Fruit fly (Drosophila melanogaster) S2 (cell line): Measurements from ENCODE around the gene Polr2B.

Source experiments
- CG8478 ChIP-seq: fragments of >200 bp; optimal IDR thresholded peaks from 2 replicates; lab custom pipeline; 2018
- CTCF ChIP-seq, 2 experiments: fragments of >200 bp; optimal IDR thresholded peaks; 2 replicates each; lab custom pipeline; 2018

The Polr2B gene

DNA sequence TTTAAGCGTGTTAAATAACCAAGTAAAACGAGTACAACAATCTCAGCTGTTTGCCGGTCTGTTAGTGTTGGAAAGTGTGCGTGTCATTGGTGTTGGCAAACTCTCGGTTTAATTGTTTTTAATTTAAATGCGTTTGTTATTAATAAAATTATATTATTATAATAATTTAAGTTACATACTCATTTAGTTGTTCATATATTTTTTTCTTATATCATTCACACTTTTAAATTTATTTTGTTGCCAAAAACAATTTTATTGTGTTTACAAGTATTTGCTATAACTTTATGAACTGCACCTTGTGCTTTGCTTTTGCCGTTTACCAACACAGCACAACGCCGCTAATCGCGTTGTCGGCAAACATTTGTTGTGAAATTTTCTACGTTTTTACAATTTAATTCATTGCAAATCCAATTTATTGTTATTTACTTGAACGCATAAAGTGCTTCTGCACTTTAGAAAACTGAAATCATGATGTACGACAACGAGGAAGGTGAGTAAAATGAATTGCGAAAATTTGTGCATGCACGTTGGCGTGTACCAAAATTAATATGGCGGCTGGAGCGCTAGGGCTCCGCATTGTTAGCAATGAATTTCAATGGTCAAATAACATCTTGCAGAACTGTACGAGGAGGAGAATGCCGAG is at the start of gene Polr2B, which contains the start of gene 140up:
Polr2B (plus strand) TSS at position 313 of the 643 bp plus-strand sequence.
140up (minus strand) TSS at position 70 of the 643 bp plus-strand sequence.
- TF ChIP-seq CG8478 (lab: Kevin White, UChicago), result no peak

DNA sequence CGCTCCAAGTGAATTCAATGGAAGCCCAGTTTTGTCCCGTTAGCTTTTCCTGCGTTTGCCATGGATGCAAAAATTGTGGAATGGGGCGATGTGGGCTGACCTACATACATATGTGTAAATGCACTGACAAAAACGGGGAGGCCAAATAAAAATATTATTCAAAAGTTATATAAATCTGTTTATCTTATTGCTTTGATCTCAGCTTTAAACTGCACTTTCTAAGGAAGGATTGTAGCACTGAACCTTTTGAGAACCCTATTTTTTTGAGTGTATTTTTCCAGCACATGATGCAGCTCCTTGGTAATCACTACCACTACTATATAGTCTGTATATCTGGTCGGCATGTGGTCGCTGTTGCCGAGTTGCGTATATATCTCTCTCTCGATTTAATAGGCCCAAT is 48.6 kb upstream of the Polr2B start:
- TF ChIP-seq CTCF (optimal IDR thresholded peaks at IDR 0.05; lab: Kevin White, UChicago) (no peak), CG8478 (lab: Kevin White, UChicago) (no peak)

DNA sequence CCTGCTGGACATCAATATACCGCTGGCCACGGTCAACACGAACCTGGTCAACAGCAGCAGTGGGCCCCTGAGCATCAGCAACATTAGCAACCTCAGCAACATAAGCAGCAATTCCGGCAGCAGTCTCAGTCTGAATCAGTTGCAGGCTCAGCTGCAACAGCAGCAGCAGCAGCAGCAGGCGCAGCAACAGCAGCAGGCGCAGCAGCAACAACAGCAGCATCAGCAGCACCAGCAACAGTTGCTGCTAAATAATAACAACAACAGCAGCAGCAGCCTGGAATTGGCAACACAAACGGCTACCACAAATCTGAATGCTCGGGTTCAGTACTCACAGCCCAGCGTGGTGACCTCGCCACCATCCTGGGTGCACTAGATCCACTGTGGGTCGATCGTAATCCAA is 44.1 kb upstream of the Polr2B start:
- TF ChIP-seq CTCF (optimal IDR thresholded peaks at IDR 0.05; lab: Kevin White, UChicago), result no peak

DNA sequence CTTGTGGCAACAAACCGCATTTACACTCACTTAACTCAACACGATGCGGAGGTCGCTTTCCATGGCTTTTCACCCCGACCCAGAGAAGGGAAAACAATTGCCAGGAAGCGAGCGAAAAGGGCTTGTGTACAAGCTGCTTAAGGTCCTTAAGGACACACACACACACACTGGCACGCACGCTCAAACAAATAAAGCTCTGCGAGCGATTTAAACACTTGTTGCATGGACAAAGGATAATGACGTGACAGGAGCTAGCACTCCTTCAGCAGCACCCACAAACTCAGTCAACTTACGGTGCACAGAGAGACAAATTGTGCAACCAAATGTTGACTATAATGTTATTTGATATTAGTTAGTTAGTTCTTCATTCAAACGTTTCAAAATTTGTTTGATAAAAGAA is 40.0 kb upstream of the Polr2B start:
- TF ChIP-seq CG8478 (lab: Kevin White, UChicago), result no peak
- TF ChIP-seq CTCF (optimal IDR thresholded peaks at IDR 0.05; lab: Kevin White, UChicago), result no peak

DNA sequence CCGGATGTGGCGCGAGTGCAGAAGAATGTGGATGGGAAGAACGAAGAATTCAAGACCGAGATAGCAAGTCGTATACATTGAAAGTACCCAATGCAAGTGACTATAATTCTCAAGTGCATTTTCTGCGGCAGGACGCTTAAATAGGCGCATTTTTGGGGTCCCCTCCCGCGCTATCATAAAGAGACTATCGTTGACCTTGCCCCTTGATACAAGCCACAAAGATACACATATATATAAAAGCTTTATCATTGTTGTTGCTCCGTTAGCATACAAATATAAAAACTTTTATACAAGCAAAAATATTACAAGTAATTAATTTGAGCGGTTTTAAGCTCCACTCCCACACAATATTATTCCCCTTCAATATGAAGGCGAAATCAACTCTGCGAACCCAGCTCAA is 37.4 kb upstream of the Polr2B start:
- no peak for TF ChIP-seq CG8478 (lab: Kevin White, UChicago)
- TF ChIP-seq CTCF (optimal IDR thresholded peaks at IDR 0.05; lab: Kevin White, UChicago), result no peak

DNA sequence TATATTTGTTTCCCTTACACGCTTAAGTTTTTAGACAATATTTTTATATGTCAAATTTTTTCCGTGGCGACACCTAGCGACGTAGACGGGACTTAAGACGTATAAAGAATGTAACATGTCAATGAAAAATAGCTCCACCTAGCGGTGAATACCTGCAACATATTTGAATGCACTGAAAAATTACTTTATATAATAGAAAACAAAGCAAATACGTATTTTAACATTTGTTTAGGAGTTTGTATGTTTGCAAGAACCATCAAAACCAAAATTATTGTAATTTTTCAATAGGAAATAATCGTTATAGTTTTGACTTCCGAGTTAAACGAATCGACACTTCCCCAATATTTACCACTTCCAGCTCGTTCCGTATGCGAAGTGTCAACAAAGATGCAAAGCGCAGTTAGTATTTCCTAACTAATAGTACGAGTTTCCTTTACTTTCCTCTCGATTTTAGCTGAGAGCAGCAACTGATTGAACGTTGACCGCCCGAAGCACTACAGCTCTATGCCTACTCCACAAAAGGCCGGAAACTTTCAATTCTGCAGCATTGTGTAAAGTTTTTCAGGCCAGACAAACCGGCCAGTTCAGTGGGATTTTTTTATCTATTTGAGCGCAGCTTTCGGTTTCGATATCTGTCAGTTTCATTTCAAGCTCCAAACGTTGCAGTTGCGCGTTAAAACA is 36.6 kb upstream of the Polr2B start, which contains the start of gene Npc2b:
Npc2b (plus strand) TSS at position 631 of the 681 bp plus-strand sequence.
- no peak for TF ChIP-seq CG8478 (lab: Kevin White, UChicago)
- TF ChIP-seq CTCF (optimal IDR thresholded peaks at IDR 0.05; lab: Kevin White, UChicago), result peak; percentile 72 to 94

DNA sequence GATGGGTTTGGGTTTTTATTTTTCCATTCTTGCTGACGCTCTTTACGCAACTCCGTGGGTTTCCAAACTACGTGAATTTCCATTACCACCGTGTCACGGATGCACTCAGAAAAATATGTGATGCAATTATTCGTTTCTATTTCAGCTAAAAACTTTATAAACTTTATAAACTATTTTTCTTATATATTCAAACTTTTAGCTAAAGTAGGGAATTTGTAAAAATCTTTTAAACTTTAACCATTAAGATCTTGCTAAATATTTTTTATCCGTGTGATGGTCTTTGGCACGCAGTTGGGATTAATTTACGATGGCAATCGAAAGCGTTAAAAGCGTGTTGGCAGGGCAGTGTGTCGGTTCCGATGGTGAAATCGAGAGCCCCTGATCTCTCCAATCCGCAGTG is 30.2 kb upstream of the Polr2B start:
- no peak for TF ChIP-seq CTCF (optimal IDR thresholded peaks at IDR 0.05; lab: Kevin White, UChicago)
- no peak for TF ChIP-seq CG8478 (lab: Kevin White, UChicago)

DNA sequence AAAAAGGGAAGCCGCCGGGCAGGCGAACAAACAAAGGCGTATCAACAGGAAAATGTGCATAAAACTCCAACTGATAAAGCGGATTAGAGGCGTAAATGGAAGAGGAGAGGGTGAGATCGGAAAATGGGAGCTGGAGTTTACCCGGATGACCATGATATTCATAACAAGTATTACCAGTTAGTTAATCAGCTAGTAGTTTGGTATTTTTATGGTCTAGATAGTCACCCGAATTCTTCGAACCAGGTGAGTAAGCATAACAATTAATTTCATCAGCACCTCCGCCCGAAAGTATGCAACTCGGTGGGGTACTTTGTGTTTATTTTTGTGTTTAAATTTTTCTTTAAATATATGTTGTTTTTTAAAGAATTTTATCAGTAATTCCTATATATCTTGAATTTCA is 29.7 kb upstream of the Polr2B start:
- TF ChIP-seq CTCF (optimal IDR thresholded peaks at IDR 0.05; lab: Kevin White, UChicago), result no peak
- no peak for TF ChIP-seq CG8478 (lab: Kevin White, UChicago)

DNA sequence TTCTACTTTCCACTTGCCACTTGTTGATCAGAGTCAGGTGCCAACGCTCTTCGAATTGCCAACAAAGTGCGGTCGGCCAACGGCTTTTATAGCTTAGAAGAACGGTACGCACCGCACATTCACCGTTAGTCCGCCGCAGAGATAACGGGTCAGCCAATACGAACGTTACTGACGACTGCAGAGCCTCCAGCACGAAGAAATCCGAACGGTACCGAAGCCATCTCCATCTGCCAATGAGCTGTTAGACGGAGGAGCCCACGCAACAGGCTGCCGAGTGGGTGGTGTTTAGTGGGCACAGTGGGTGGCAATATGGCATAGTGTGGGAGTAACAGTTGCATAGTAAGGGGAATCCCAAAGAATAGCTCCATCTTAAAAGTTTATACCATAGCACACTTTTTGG is 28.8 kb upstream of the Polr2B start, which contains the start of gene CCHa1:
CCHa1 (minus strand) TSS at position 44 of the 400 bp plus-strand sequence.
- TF ChIP-seq CTCF (optimal IDR thresholded peaks at IDR 0.05; lab: Kevin White, UChicago) (no peak), CG8478 (lab: Kevin White, UChicago) (no peak)

DNA sequence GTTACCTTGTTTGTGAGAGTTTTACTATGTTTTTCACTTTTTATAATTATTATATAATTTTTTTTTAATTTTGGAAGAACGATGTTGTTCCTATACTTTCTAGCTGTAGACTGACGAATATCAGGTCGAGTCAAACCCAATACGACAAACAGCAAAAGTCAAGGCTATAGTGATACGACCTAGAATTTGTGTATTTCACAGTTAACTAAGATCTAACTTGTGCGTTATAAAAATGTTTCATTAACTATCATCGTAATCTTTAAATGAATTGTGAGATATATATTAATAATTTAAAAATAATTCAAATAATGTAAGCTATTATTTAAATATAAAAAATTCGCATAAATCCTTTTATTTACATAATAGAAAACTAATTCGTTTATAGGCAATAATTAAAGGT is 27.6 kb upstream of the Polr2B start, which contains the start of gene CG9920:
CG9920 (minus strand) TSS at position 101 of the 400 bp plus-strand sequence.
- TF ChIP-seq CG8478 (lab: Kevin White, UChicago), result no peak
- TF ChIP-seq CTCF (optimal IDR thresholded peaks at IDR 0.05; lab: Kevin White, UChicago), result no peak

DNA sequence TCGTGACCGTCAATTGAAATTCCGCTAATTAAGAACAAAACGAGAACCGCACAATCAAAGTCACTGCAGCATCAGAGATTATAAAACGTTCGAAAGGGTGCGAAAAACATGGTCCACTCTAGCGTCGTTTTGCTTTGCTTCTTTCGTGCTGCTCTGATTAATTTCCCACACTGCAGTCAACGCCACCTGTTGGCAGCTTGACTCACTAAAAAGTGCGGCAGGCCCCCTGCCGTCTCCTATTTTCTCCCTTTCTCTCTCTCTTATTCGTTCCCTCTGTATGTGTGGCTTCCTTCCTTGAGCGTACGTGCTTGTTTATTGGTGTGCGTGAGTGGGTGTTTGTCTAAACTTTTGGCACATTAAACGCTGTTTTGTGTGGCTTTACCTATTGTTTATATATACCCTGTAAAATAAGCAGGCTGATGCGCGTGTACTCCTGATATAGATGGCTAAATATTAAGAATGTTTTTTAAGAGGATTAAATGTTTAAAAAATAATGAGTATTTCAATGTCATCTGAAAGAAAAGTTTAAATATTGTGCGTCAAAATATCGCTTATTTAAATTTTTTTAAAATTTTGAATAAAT is 27.0 kb upstream of the Polr2B start:
- no peak for TF ChIP-seq CG8478 (lab: Kevin White, UChicago)
- TF ChIP-seq CTCF (optimal IDR thresholded peaks at IDR 0.05; lab: Kevin White, UChicago), result peak; percentile 74 to 79

DNA sequence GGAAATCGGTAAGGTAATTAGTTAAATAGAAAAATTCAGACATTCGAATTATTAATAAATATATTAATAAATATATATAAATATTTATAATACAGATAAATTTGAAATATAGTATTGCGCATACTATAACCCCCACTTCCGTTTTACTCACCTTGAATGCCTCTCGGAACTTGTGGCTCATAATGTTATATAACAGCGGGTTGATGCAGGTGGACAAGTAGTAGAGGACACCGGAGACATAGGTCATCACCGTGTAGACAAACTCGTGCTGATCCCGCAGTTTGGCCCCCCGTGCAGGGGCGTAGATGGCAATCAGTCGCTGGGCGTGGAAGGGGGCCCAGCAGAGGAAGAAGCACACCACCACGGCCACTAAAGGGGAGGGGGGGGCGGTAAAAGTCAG is 24.6 kb upstream of the Polr2B start:
- TF ChIP-seq CTCF (optimal IDR thresholded peaks at IDR 0.05; lab: Kevin White, UChicago), result no peak
- TF ChIP-seq CG8478 (lab: Kevin White, UChicago), result no peak

DNA sequence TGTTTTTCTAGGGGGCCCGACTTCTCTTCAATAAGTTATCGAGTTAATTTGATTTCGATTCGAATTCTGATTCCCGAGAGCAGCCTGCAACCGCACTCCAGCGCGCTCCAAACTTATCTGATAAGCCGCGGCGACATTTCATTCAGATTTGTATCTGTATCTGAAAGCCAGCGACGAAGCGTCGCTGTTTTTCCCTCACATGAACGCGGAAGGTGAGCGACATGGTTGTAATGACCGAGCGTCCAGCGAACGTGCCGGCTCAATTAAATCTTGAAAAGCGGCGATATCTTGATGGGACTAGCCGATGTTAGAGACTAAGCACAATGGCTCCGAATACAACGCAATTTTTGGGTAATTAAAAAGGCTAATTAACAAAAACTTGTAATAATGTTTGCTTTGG is 22.6 kb upstream of the Polr2B start, which contains the start of gene PK1-R:
PK1-R (minus strand) TSS at position 101 of the 400 bp plus-strand sequence.
- no peak for TF ChIP-seq CG8478 (lab: Kevin White, UChicago)
- no peak for TF ChIP-seq CTCF (optimal IDR thresholded peaks at IDR 0.05; lab: Kevin White, UChicago)

DNA sequence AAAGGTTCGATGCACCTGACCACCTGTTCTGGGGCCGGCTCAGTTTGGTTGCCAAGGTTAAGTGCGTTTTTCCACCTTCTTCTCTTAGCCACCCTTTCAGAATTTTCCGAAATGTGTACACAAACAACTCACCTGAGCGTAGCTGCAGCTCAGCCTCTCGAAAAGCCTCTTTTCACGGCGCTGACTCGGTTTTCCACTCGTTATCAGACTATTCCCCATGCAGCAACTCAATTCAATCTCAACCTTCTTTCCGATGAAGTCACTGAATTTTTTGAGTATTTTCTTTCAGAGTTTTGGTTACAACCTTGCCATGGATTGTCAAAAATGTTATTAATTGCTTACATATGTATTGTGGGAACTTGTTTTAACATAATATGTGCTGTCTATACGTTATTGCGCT is 18.0 kb upstream of the Polr2B start:
- TF ChIP-seq CG8478 (lab: Kevin White, UChicago) (no peak), CTCF (optimal IDR thresholded peaks at IDR 0.05; lab: Kevin White, UChicago) (no peak)
